Fruit fly (Drosophila melanogaster): ENCODE measurements around the gene slp2.

slp2 gene

dm6 chr2L:3888173-3888572, 51.5 kb downstream of the slp2 start (continued):
- TF ChIP-seq Awh (GFP tag; IDR thresholded peaks at IDR 0.05) (peak; percentile 48; the same call in 1 of the 2 replicates), Side (GFP tag; optimal IDR thresholded peaks at IDR 0.05) (peak; percentile 29), Sox100B (GFP tag; optimal IDR thresholded peaks at IDR 0.05) (peak; percentile 27), Aef1 (GFP tag; IDR thresholded peaks at IDR 0.05) (no peak), org-1 (GFP tag; optimal IDR thresholded peaks at IDR 0.05) (no peak), nerfin-2 (GFP tag; IDR thresholded peaks at IDR 0.05; ENCODE audit: partially characterized antibody) (no peak), unpg (GFP tag; optimal IDR thresholded peaks at IDR 0.05) (no peak), exex (tag; optimal IDR thresholded peaks at IDR 0.05) (no peak), Blimp-1 (GFP tag; optimal IDR thresholded peaks at IDR 0.05) (peak; percentile 93), lola (GFP tag; optimal IDR thresholded peaks at IDR 0.05) (peak in 1 of 3 experiments; percentile 5), zfh1 (GFP tag; IDR thresholded peaks at IDR 0.05) (peak; percentile 12; the same call in 1 of the 3 replicates), gcm (GFP tag; optimal IDR thresholded peaks at IDR 0.05) (no peak), CG1024 (GFP tag; IDR thresholded peaks at IDR 0.05) (0 out of 2 replicates have a peak, but pooled peaks have one; percentile 14), CG7786 (GFP tag; optimal IDR thresholded peaks at IDR 0.05) (no peak), vfl (GFP tag; optimal IDR thresholded peaks at IDR 0.05) (no peak), otp (GFP tag; IDR thresholded peaks at IDR 0.05) (0 out of 3 replicates have a peak, but pooled peaks have one; percentile 27), CG13123 (GFP tag; optimal IDR thresholded peaks at IDR 0.05) (peak; percentile 20), CG10209 (GFP tag; optimal IDR thresholded peaks at IDR 0.05) (peak; percentile 2), kay (GFP tag; optimal IDR thresholded peaks at IDR 0.05) (no peak), maf-S (GFP tag; optimal IDR thresholded peaks at IDR 0.05) (peak; percentile 11), Mes4 (GFP tag; optimal IDR thresholded peaks at IDR 0.05) (peak; percentile 14), YL-1 (GFP tag; optimal IDR thresholded peaks at IDR 0.05) (peak; percentile 19), lmd (GFP tag; IDR thresholded peaks at IDR 0.05) (no peak), Abd-B (GFP tag; optimal IDR thresholded peaks at IDR 0.05) (no peak), pros (GFP tag; optimal IDR thresholded peaks at IDR 0.05) (no peak), Opbp (GFP tag; IDR thresholded peaks at IDR 0.05; ENCODE audit: partially characterized antibody) (no peak), CG10147 (GFP tag; optimal IDR thresholded peaks at IDR 0.05) (no peak), CG2678 (tag; optimal IDR thresholded peaks at IDR 0.05) (peak; percentile 46), CG7928 (GFP tag; optimal IDR thresholded peaks at IDR 0.05) (no peak), odd (GFP tag; optimal IDR thresholded peaks at IDR 0.05) (peak; percentile 7), CG3407 (GFP tag; optimal IDR thresholded peaks at IDR 0.05) (peak; percentile 42), sens (GFP tag) (peak; percentile 89), Adf1 (GFP tag; IDR thresholded peaks at IDR 0.05) (no peak), ara (GFP tag; IDR thresholded peaks at IDR 0.05) (0 out of 2 replicates have a peak, but pooled peaks have one; percentile 36), CG4424 (GFP tag; optimal IDR thresholded peaks at IDR 0.05) (peak; percentile 9), sc (optimal IDR thresholded peaks at IDR 0.05) (no peak), sc (GFP tag; optimal IDR thresholded peaks at IDR 0.05) (no peak), tx (GFP tag; optimal IDR thresholded peaks at IDR 0.05) (no peak), dan (GFP tag; IDR thresholded peaks at IDR 0.05) (no peak), sqz (GFP tag; optimal IDR thresholded peaks at IDR 0.05) (peak; percentile 86), CG15696 (tag; optimal IDR thresholded peaks at IDR 0.05) (peak; percentile 27), CG16813 (GFP tag; IDR thresholded peaks at IDR 0.05; ENCODE audit: partially characterized antibody) (no peak), sim (GFP tag; IDR thresholded peaks at IDR 0.05) (no peak), Spps (tag; optimal IDR thresholded peaks at IDR 0.05) (peak; percentile 26), Nf-YB (GFP tag; optimal IDR thresholded peaks at IDR 0.05) (peak; percentile 23), CG2875 (GFP tag; optimal IDR thresholded peaks at IDR 0.05) (peak; percentile 17), CG16815 (GFP tag; optimal IDR thresholded peaks at IDR 0.05) (no peak), CG31441 (GFP tag; IDR thresholded peaks at IDR 0.05) (peak; percentile 19; the same call in 1 of the 2 replicates), MBD-R2 (GFP tag; IDR thresholded peaks at IDR 0.05) (no peak), fd64A (GFP tag; optimal IDR thresholded peaks at IDR 0.05) (peak; percentile 43), CG33557 (GFP tag; optimal IDR thresholded peaks at IDR 0.05) (peak; percentile 54)
